Fruit fly (Drosophila melanogaster): ENCODE results near the gene Arl8.

DNA sequence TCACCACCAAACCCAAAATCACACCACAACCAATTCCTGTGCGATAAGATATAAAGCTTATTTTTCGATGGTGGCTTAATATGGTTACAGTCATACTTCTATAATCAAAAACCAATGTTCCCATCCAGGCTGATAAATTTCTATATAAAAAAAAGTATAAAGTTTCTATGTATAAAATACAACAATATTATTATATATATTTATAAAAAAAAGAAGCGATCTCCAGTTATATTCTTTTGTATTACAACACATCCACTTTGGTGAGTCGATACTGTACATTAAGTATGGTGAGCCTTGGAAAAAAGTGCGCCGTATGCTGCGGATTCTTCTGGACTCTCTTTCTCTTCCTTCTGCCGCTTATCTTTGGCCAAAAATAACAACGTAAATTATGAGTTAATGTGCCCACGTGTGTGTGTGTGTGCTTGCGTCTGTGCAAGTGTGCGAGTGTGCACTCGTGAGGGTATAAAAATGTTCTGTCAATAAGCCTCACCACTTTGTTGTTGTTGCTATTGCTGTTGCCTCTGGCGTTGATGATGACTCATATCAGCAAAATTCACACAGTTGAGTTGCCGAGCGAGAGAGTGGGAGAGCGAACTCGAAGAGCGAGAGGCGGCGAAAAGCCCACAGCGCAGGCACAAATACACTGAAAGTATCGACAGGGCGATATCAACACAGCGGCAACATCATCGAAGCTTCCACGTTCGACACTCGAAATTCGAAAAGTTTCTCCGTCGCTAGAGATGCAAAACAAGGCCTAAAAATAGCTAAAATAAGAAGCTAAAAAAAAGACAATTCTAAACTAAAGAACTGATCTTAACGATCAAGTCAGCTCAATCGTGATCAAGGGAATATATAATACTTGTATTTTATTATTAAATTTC lies 6.7 kb upstream of the Arl8 start:
- TF ChIP-seq brk (GFP tag; optimal IDR thresholded peaks at IDR 0.05) (peak; percentile 77), Vsx2 (GFP tag; optimal IDR thresholded peaks at IDR 0.05; ENCODE audit: partially characterized antibody) (no peak), Hr83 (GFP tag; optimal IDR thresholded peaks at IDR 0.05; ENCODE audit: poor library complexity, severe bottlenecking) (peak; percentile 77), sage (GFP tag; optimal IDR thresholded peaks at IDR 0.05) (peak; percentile 39), Abd-B (GFP tag; optimal IDR thresholded peaks at IDR 0.05) (no peak), Hr78 (GFP tag; optimal IDR thresholded peaks at IDR 0.05) (no peak), usp (GFP tag; optimal IDR thresholded peaks at IDR 0.05) (no peak), Hnf4 (GFP tag; optimal IDR thresholded peaks at IDR 0.05) (peak; percentile 62), OdsH (GFP tag; optimal IDR thresholded peaks at IDR 0.05) (peak; percentile 90), CG32264 (GFP tag; optimal IDR thresholded peaks at IDR 0.05) (peak; percentile 36)

Measured in whole organism, wandering third instar larva.